Fruit fly (Drosophila melanogaster) whole organism, prepupa: ENCODE results near the gene BTBD9.

Source experiments
- CG10631 ChIP-seq: fragments of 200-800 bp; sonication (Bioruptor generic); optimal IDR thresholded peaks from 2 replicates; lab custom pipeline; 2016; ENCODE audit warnings: missing biosample characterization, missing genetic modification characterization
- CG10669 ChIP-seq: fragments of 200-800 bp; sonication (Bioruptor generic); optimal IDR thresholded peaks from 3 replicates; lab custom pipeline; 2018; ENCODE audit warnings: missing biosample characterization, mild to moderate bottlenecking, missing genetic modification characterization, moderate library complexity
- CG11294 ChIP-seq: fragments of 200-800 bp; sonication (Bioruptor generic); IDR thresholded peaks from 2 replicates; pipeline ENCODE4 v1.3.6; 2022; ENCODE audit warnings: missing biosample characterization, missing genetic modification characterization
- CG11762 ChIP-seq: fragments of 200-800 bp; sonication (Bioruptor generic); optimal IDR thresholded peaks from 3 replicates; lab custom pipeline; 2016; ENCODE audit warnings: missing biosample characterization, missing genetic modification characterization; ENCODE audit not compliant: insufficient read depth
- CG15336 ChIP-seq: fragments of 200-800 bp; sonication (Bioruptor generic); IDR thresholded peaks from 2 replicates; pipeline ENCODE4 v1.3.6; 2022; ENCODE audit warnings: missing biosample characterization, missing genetic modification characterization
- CG1621 ChIP-seq: fragments of 200-800 bp; sonication (Bioruptor generic); optimal IDR thresholded peaks from 3 replicates; lab custom pipeline; 2018; ENCODE audit warnings: missing biosample characterization, mild to moderate bottlenecking, missing genetic modification characterization
- CG3032 ChIP-seq: fragments of 200-800 bp; optimal IDR thresholded peaks from 2 replicates; lab custom pipeline; 2019; ENCODE audit warnings: missing biosample characterization, mild to moderate bottlenecking, missing genetic modification characterization, moderate library complexity
- CG31627 ChIP-seq: fragments of 200-800 bp; sonication (Bioruptor generic); optimal IDR thresholded peaks from 3 replicates; lab custom pipeline; 2016; ENCODE audit warnings: missing biosample characterization, missing genetic modification characterization
- CG32006 ChIP-seq: fragments of 200-800 bp; sonication (Bioruptor generic); optimal IDR thresholded peaks from 3 replicates; lab custom pipeline; 2017; ENCODE audit warnings: missing biosample characterization, mild to moderate bottlenecking, missing genetic modification characterization
- CG4318 ChIP-seq: fragments of 200-800 bp; sonication (Bioruptor generic); optimal IDR thresholded peaks from 3 replicates; lab custom pipeline; 2017; ENCODE audit warnings: missing biosample characterization, mild to moderate bottlenecking, missing genetic modification characterization
- CG6163 ChIP-seq: fragments of 200-800 bp; sonication (Bioruptor generic); IDR thresholded peaks from 3 replicates; pipeline ENCODE4 v1.3.6; 2022; ENCODE audit warnings: missing biosample characterization, missing genetic modification characterization
- CG6276 ChIP-seq: fragments of 200-800 bp; sonication (Bioruptor generic); optimal IDR thresholded peaks from 2 replicates; lab custom pipeline; 2017; ENCODE audit warnings: missing biosample characterization, mild to moderate bottlenecking, missing genetic modification characterization
- CG6792 ChIP-seq: fragments of 200-800 bp; sonication (Bioruptor generic); optimal IDR thresholded peaks from 3 replicates; lab custom pipeline; 2016; ENCODE audit warnings: missing biosample characterization, missing genetic modification characterization
- CG6808 ChIP-seq: fragments of 200-800 bp; sonication (Bioruptor generic); optimal IDR thresholded peaks from 3 replicates; lab custom pipeline; 2017; ENCODE audit warnings: missing biosample characterization, missing genetic modification characterization, mild to moderate bottlenecking, moderate library complexity, missing genetic modification reagents
- CG6854 ChIP-seq: fragments of 200-800 bp; sonication (Bioruptor generic); optimal IDR thresholded peaks from 2 replicates; lab custom pipeline; 2017; ENCODE audit warnings: missing biosample characterization, mild to moderate bottlenecking, missing genetic modification characterization
- CG7368 ChIP-seq: fragments of 200-800 bp; sonication (Bioruptor generic); optimal IDR thresholded peaks from 3 replicates; lab custom pipeline; 2016; ENCODE audit warnings: missing biosample characterization, missing genetic modification characterization
- CG8119 ChIP-seq: fragments of 200-800 bp; sonication (Bioruptor generic); IDR thresholded peaks from 3 replicates; pipeline ENCODE4 v1.3.6; 2022; ENCODE audit warnings: missing biosample characterization, missing genetic modification characterization
- CG8632 ChIP-seq: fragments of 200-800 bp; sonication (Bioruptor generic); optimal IDR thresholded peaks from 3 replicates; lab custom pipeline; 2016; ENCODE audit warnings: missing biosample characterization, missing genetic modification characterization
- Eip78C ChIP-seq: fragments of 200-800 bp; sonication (Bioruptor generic); peaks from one replicate; lab custom pipeline; 2016; ENCODE audit warnings: missing biosample characterization, missing genetic modification characterization
- Eip93F ChIP-seq: fragments of 200-800 bp; sonication (Bioruptor generic); optimal IDR thresholded peaks from 2 replicates; lab custom pipeline; 2016; ENCODE audit warnings: missing biosample characterization, mild to moderate bottlenecking, missing genetic modification characterization
- Ets96B ChIP-seq: fragments of 200-800 bp; optimal IDR thresholded peaks from 2 replicates; lab custom pipeline; 2019; ENCODE audit warnings: missing biosample characterization, mild to moderate bottlenecking, missing genetic modification characterization, moderate library complexity
- Hr39 ChIP-seq: fragments of 200-800 bp; sonication (Bioruptor generic); optimal IDR thresholded peaks from 2 replicates; lab custom pipeline; 2016; ENCODE audit warnings: missing biosample characterization, missing genetic modification characterization
- Lpt ChIP-seq: fragments of 200-800 bp; sonication (Bioruptor generic); optimal IDR thresholded peaks from 3 replicates; lab custom pipeline; 2016; ENCODE audit warnings: missing biosample characterization, missing genetic modification characterization
- Met ChIP-seq: fragments of 200-800 bp; sonication (Bioruptor generic); optimal IDR thresholded peaks from 3 replicates; lab custom pipeline; 2016; ENCODE audit warnings: missing biosample characterization, missing genetic modification characterization
- OdsH ChIP-seq: fragments of 200-800 bp; sonication (Bioruptor generic); optimal IDR thresholded peaks from 3 replicates; lab custom pipeline; 2016; ENCODE audit warnings: missing biosample characterization, missing genetic modification characterization
- Sox102F ChIP-seq: fragments of 200-800 bp; sonication (Bioruptor generic); optimal IDR thresholded peaks from 2 replicates; lab custom pipeline; 2016; ENCODE audit warnings: missing biosample characterization, mild to moderate bottlenecking, missing genetic modification characterization
- Sox14 ChIP-seq: fragments of 200-800 bp; sonication (Bioruptor generic); optimal IDR thresholded peaks from 3 replicates; lab custom pipeline; 2016; ENCODE audit warnings: missing biosample characterization, missing genetic modification characterization
- Sox15 ChIP-seq: fragments of 200-800 bp; sonication (Bioruptor generic); optimal IDR thresholded peaks from 3 replicates; lab custom pipeline; 2016; ENCODE audit warnings: missing biosample characterization, missing genetic modification characterization
- achi ChIP-seq: fragments of 200-800 bp; sonication (Bioruptor generic); optimal IDR thresholded peaks from 3 replicates; lab custom pipeline; 2016; ENCODE audit warnings: missing biosample characterization, missing genetic modification characterization
- acj6 ChIP-seq: fragments of 200-800 bp; sonication (Bioruptor generic); optimal IDR thresholded peaks from 3 replicates; lab custom pipeline; 2016; ENCODE audit warnings: missing biosample characterization, missing genetic modification characterization
- dac ChIP-seq: fragments of 200-800 bp; sonication (Bioruptor generic); optimal IDR thresholded peaks from 2 replicates; lab custom pipeline; 2017; ENCODE audit warnings: missing biosample characterization, mild to moderate bottlenecking, missing genetic modification characterization
- esn ChIP-seq: fragments of 200-800 bp; sonication (Bioruptor generic); optimal IDR thresholded peaks from 2 replicates; lab custom pipeline; 2016; ENCODE audit warnings: missing biosample characterization, mild to moderate bottlenecking, missing genetic modification characterization, moderate library complexity
- fd85E ChIP-seq: fragments of 200-800 bp; sonication (Bioruptor generic); optimal IDR thresholded peaks from 3 replicates; lab custom pipeline; 2016; ENCODE audit warnings: missing biosample characterization, missing genetic modification characterization
- fkh ChIP-seq: fragments of 200-800 bp; sonication (Bioruptor generic); optimal IDR thresholded peaks from 3 replicates; lab custom pipeline; 2017; ENCODE audit warnings: missing biosample characterization, mild to moderate bottlenecking, missing genetic modification characterization, moderate library complexity
- lz ChIP-seq: fragments of 200-800 bp; sonication (Bioruptor generic); optimal IDR thresholded peaks from 3 replicates; lab custom pipeline; 2016; ENCODE audit warnings: missing biosample characterization, missing genetic modification characterization
- salr ChIP-seq, 2 experiments: fragments of 200-800 bp; sonication (Bioruptor generic); optimal IDR thresholded peaks; 3 replicates each; lab custom pipeline; 2016 to 2018; ENCODE audit warnings: missing biosample characterization in 2 of 2, missing genetic modification characterization in 2 of 2, mild to moderate bottlenecking in 1 of 2
- spab ChIP-seq: fragments of 200-800 bp; sonication (Bioruptor generic); optimal IDR thresholded peaks from 2 replicates; lab custom pipeline; 2017; ENCODE audit warnings: missing biosample characterization, mild to moderate bottlenecking, missing genetic modification characterization, missing genetic modification reagents
- ss ChIP-seq, 2 experiments: fragments of 200-800 bp; sonication (Bioruptor generic); optimal IDR thresholded peaks; 2 replicates in 1 of 2; 3 replicates in 1 of 2; lab custom pipeline; 2017 to 2018; ENCODE audit warnings: mild to moderate bottlenecking in 2 of 2, missing biosample characterization in 2 of 2, missing genetic modification characterization in 2 of 2, moderate library complexity in 1 of 2
- svp ChIP-seq: fragments of 200-800 bp; sonication (Bioruptor generic); peaks from one replicate; lab custom pipeline; 2016; ENCODE audit warnings: missing biosample characterization, missing genetic modification characterization
- topi ChIP-seq: fragments of 200-800 bp; sonication (Bioruptor generic); optimal IDR thresholded peaks from 3 replicates; lab custom pipeline; 2016; ENCODE audit warnings: missing biosample characterization, missing genetic modification characterization
- vri ChIP-seq: fragments of 200-800 bp; sonication (Bioruptor generic); optimal IDR thresholded peaks from 3 replicates; lab custom pipeline; 2016; ENCODE audit warnings: missing biosample characterization, mild to moderate bottlenecking, missing genetic modification characterization

The BTBD9 gene

dm6 chrX:10775690-10776089, 7.4 kb downstream of the BTBD9 start (continued):
- TF ChIP-seq CG6792 (GFP tag; lab: Kevin White, UChicago), result peak; percentile 39
- peak; percentile 10 for TF ChIP-seq CG6808 (GFP tag; lab: Kevin White, UChicago)
- peak; percentile 29 for TF ChIP-seq CG11762 (GFP tag; lab: Kevin White, UChicago)
- peak; percentile 12 for TF ChIP-seq Sox15 (GFP tag; lab: Kevin White, UChicago)
- peak; percentile 66 for TF ChIP-seq CG6276 (GFP tag; lab: Kevin White, UChicago)
- peak; percentile 74 for TF ChIP-seq CG8119 (GFP tag; lab: Robert Waterston, UW)
- no peak for TF ChIP-seq CG10669 (GFP tag; lab: Kevin White, UChicago)
- peak; percentile 32 for TF ChIP-seq CG8632 (GFP tag; lab: Kevin White, UChicago)
- TF ChIP-seq svp (GFP tag; lab: Kevin White, UChicago), result peak; percentile 72
- peak; percentile 38 for TF ChIP-seq CG10631 (GFP tag; lab: Kevin White, UChicago)
- peak; percentile 54 for TF ChIP-seq fkh (GFP tag; lab: Kevin White, UChicago)
- TF ChIP-seq Eip78C, result peak; percentile 83
- TF ChIP-seq Sox102F (GFP tag; lab: Kevin White, UChicago), result peak; percentile 58
- no peak for TF ChIP-seq Eip93F (GFP tag; lab: Kevin White, UChicago)
- no peak for TF ChIP-seq CG1621 (tag; lab: Kevin White, UChicago)
- no peak for TF ChIP-seq fd85E (GFP tag; lab: Kevin White, UChicago)
- peak; percentile 27 for TF ChIP-seq Ets96B (tag; lab: Kevin White, UChicago)
- TF ChIP-seq OdsH, result peak; percentile 58
- no peak for TF ChIP-seq spab (GFP tag; lab: Kevin White, UChicago)
- TF ChIP-seq CG32006, result peak; percentile 75
- TF ChIP-seq, all 60 proteins: peak for 43

- TF ChIP-seq acj6 (GFP tag; lab: Kevin White, UChicago) (no peak), lz (GFP tag; lab: Kevin White, UChicago) (no peak), ss (GFP tag; optimal IDR thresholded peaks at IDR 0.05; lab: Kevin White, UChicago) (no peak), CG4318 (GFP tag; lab: Kevin White, UChicago) (no peak), Eip78C (peak; percentile 2), CG7368 (GFP tag; lab: Kevin White, UChicago) (no peak), CG3032 (tag; lab: Kevin White, UChicago) (no peak), CG6854 (no peak), esn (GFP tag; lab: Kevin White, UChicago) (no peak), fd85E (GFP tag; lab: Kevin White, UChicago) (no peak), Sox14 (GFP tag; lab: Kevin White, UChicago) (no peak), CG15336 (GFP tag; lab: Robert Waterston, UW) (no peak), OdsH (no peak), Hr39 (GFP tag; lab: Kevin White, UChicago) (no peak), achi (GFP tag; lab: Kevin White, UChicago) (no peak), CG6808 (GFP tag; lab: Kevin White, UChicago) (no peak), spab (GFP tag; lab: Kevin White, UChicago) (no peak), vri (GFP tag; lab: Kevin White, UChicago) (peak; percentile 97), CG31627 (GFP tag; lab: Kevin White, UChicago) (no peak), svp (GFP tag; lab: Kevin White, UChicago) (peak; percentile 48), Lpt (GFP tag; lab: Kevin White, UChicago) (no peak)
Observed at dm6 chrX:10783374-10784064, 15.2 kb downstream of the BTBD9 start.

- TF ChIP-seq Met (GFP tag; lab: Kevin White, UChicago) (peak; percentile 13), Sox14 (GFP tag; lab: Kevin White, UChicago) (no peak), Eip78C (peak; percentile 77), CG6276 (GFP tag; lab: Kevin White, UChicago) (no peak), dac (no peak), CG1621 (tag; lab: Kevin White, UChicago) (no peak), CG6854 (peak; percentile 43), Lpt (GFP tag; lab: Kevin White, UChicago) (no peak), svp (GFP tag; lab: Kevin White, UChicago) (peak; percentile 75), CG10669 (GFP tag; lab: Kevin White, UChicago) (no peak), salr (GFP tag; optimal IDR thresholded peaks at IDR 0.05; lab: Kevin White, UChicago) (no peak), Hr39 (GFP tag; lab: Kevin White, UChicago) (no peak), CG11294 (no peak), acj6 (GFP tag; lab: Kevin White, UChicago) (no peak), OdsH (no peak), achi (GFP tag; lab: Kevin White, UChicago) (no peak), topi (no peak), CG6163 (GFP tag; lab: Robert Waterston, UW) (peak; percentile 35; the same call in 1 of the 3 replicates), Sox102F (GFP tag; lab: Kevin White, UChicago) (peak; percentile 47), vri (GFP tag; lab: Kevin White, UChicago) (peak; percentile 95), Eip93F (GFP tag; lab: Kevin White, UChicago) (peak; percentile 29)
Observed at dm6 chrX:10784330-10784778, 16.0 kb downstream of the BTBD9 start.
